Fruit fly (Drosophila melanogaster) whole organism, pupa: ENCODE data around the gene CG11912.

ENCODE experiments used
- CG12605 ChIP-seq: fragments of 200-800 bp; sonication (Bioruptor generic); IDR thresholded peaks from 2 replicates; pipeline ENCODE4 v1.3.6; 2022; ENCODE audit warnings: missing biosample characterization, missing genetic modification characterization
- CG17806 ChIP-seq: fragments of 200-800 bp; sonication (Bioruptor generic); optimal IDR thresholded peaks from 2 replicates; lab custom pipeline; 2018; ENCODE audit warnings: missing biosample characterization, mild to moderate bottlenecking, missing genetic modification characterization, moderate library complexity
- CG4496 ChIP-seq: fragments of 200-800 bp; sonication (Bioruptor generic); IDR thresholded peaks from 3 replicates; pipeline ENCODE4 v1.3.6; 2022; ENCODE audit warnings: missing biosample characterization, missing genetic modification characterization
- CG8301 ChIP-seq: fragments of 200-800 bp; sonication (Bioruptor generic); optimal IDR thresholded peaks from 2 replicates; lab custom pipeline; 2018; ENCODE audit warnings: missing biosample characterization, mild to moderate bottlenecking, missing genetic modification characterization
- D1 ChIP-seq: fragments of 200-800 bp; sonication (Bioruptor generic); optimal IDR thresholded peaks from 2 replicates; lab custom pipeline; 2018; ENCODE audit warnings: missing biosample characterization, mild to moderate bottlenecking, missing genetic modification characterization, moderate library complexity
- EcR ChIP-seq: fragments of 200-800 bp; sonication (Bioruptor generic); optimal IDR thresholded peaks from 3 replicates; lab custom pipeline; 2019; ENCODE audit warnings: missing biosample characterization, missing genetic modification characterization, mild to moderate bottlenecking, moderate library complexity, missing genetic modification reagents

- TF ChIP-seq EcR (GFP tag; lab: Kevin White, UChicago) (no peak), CG17806 (no peak), CG8301 (tag; lab: Kevin White, UChicago) (no peak), D1 (tag; lab: Kevin White, UChicago) (no peak), CG4496 (no peak), CG12605 (GFP tag; lab: Robert Waterston, UW) (no peak)
Measured at dm6 chr2L:356234-356633, 37.2 kb upstream of the CG11912 start.
